Worm (Caenorhabditis elegans) whole organism, young adult: ENCODE results near the gene F21E9.2.

Experiments
- B0336.3 ChIP-seq: fragments of 200-800 bp; sonication (Bioruptor generic); IDR thresholded peaks from 2 replicates; pipeline ENCODE4 v1.3.6; 2022; ENCODE audit warnings: missing genetic modification characterization, missing compliant biosample characterization
- C06A6.2 ChIP-seq: fragments of 200-800 bp; sonication (Bioruptor generic); conservative IDR thresholded peaks from 2 replicates; pipeline ENCODE4 v1.3.6; 2022; ENCODE audit warnings: missing genetic modification characterization, missing compliant biosample characterization
- F10E7.11 ChIP-seq: sonication (generic microtip); optimal IDR thresholded peaks from 2 replicates; lab custom pipeline; 2017; ENCODE audit warnings: mild to moderate bottlenecking, missing genetic modification characterization, moderate library complexity, missing compliant biosample characterization
- F37B4.10 ChIP-seq: fragments of 200-800 bp; sonication (Bioruptor generic); IDR thresholded peaks from 2 replicates; pipeline ENCODE4 v1.3.6; 2022; ENCODE audit warnings: missing genetic modification characterization, missing compliant biosample characterization
- F52B5.7 ChIP-seq: sonication (generic microtip); optimal IDR thresholded peaks from 2 replicates; lab custom pipeline; 2016; ENCODE audit warnings: mild to moderate bottlenecking, missing genetic modification characterization, missing compliant biosample characterization
- F57C9.4 ChIP-seq: sonication (generic microtip); optimal IDR thresholded peaks from 2 replicates; lab custom pipeline; 2017; ENCODE audit warnings: mild to moderate bottlenecking, missing genetic modification characterization, missing compliant biosample characterization
- T07F8.4 ChIP-seq: sonication (generic microtip); optimal IDR thresholded peaks from 2 replicates; lab custom pipeline; 2016; ENCODE audit warnings: mild to moderate bottlenecking, missing genetic modification characterization, moderate library complexity, missing compliant biosample characterization
- T26A5.8 ChIP-seq: sonication (generic microtip); optimal IDR thresholded peaks from 2 replicates; lab custom pipeline; 2016; ENCODE audit warnings: missing genetic modification characterization, missing compliant biosample characterization
- Y53F4B.3 ChIP-seq: fragments of 200-800 bp; sonication (Bioruptor generic); IDR thresholded peaks from 2 replicates; pipeline ENCODE4 v1.3.6; 2022; ENCODE audit warnings: missing genetic modification reagents, missing genetic modification characterization, missing compliant biosample characterization
- Y53G8AR.9 ChIP-seq: fragments of 200-800 bp; sonication (Bioruptor generic); conservative IDR thresholded peaks from 2 replicates; pipeline ENCODE4 v1.3.6; 2022; ENCODE audit warnings: missing genetic modification reagents, missing genetic modification characterization, missing compliant biosample characterization
- Y95B8A.8 ChIP-seq: fragments of 200-800 bp; sonication (Bioruptor generic); IDR thresholded peaks from 2 replicates; pipeline ENCODE4 v1.3.6; 2022; ENCODE audit warnings: missing genetic modification reagents, missing genetic modification characterization, missing compliant biosample characterization
- atf-7 ChIP-seq: sonication (generic microtip); optimal IDR thresholded peaks from 2 replicates; lab custom pipeline; 2017; ENCODE audit warnings: mild to moderate bottlenecking, missing genetic modification characterization, missing compliant biosample characterization
- athp-1 ChIP-seq: sonication (generic microtip); optimal IDR thresholded peaks from 2 replicates; lab custom pipeline; 2017; ENCODE audit warnings: mild to moderate bottlenecking, missing genetic modification characterization, missing compliant biosample characterization
- ccch-3 ChIP-seq: fragments of 200-800 bp; sonication (Bioruptor generic); optimal IDR thresholded peaks from 2 replicates; lab custom pipeline; 2018; ENCODE audit warnings: mild to moderate bottlenecking, missing genetic modification characterization, missing compliant biosample characterization
- cebp-1 ChIP-seq, 2 experiments: fragments of 200-800 bp in 1 of 2; sonication (Bioruptor generic) in 1 of 2; sonication (generic microtip) in 1 of 2; IDR thresholded peaks in 1 of 2; optimal IDR thresholded peaks in 1 of 2; 2 replicates each; pipeline versions ENCODE4 v1.3.6 to Lab custom; 2017 to 2022; ENCODE audit warnings: missing compliant biosample characterization in 2 of 2, missing genetic modification characterization in 2 of 2, mild to moderate bottlenecking in 1 of 2, missing genetic modification reagents in 1 of 2, moderate library complexity in 1 of 2
- cebp-2 ChIP-seq: fragments of 200-800 bp; sonication (Bioruptor generic); IDR thresholded peaks from 2 replicates; pipeline ENCODE4 v1.3.6; 2022; ENCODE audit warnings: missing genetic modification characterization, missing compliant biosample characterization
- ceh-100 ChIP-seq: fragments of 200-800 bp; sonication (Bioruptor generic); IDR thresholded peaks from 2 replicates; pipeline ENCODE4 v1.3.6; 2022; ENCODE audit warnings: missing genetic modification reagents, missing genetic modification characterization, missing compliant biosample characterization
- ceh-40 ChIP-seq: fragments of 200-800 bp; sonication (Bioruptor generic); IDR thresholded peaks from 2 replicates; pipeline ENCODE4 v1.3.6; 2022; ENCODE audit warnings: missing genetic modification characterization, missing compliant biosample characterization
- ceh-58 ChIP-seq: fragments of 200-800 bp; sonication (Bioruptor generic); IDR thresholded peaks from 2 replicates; pipeline ENCODE4 v1.3.6; 2022; ENCODE audit warnings: missing genetic modification characterization, missing compliant biosample characterization
- chd-7 ChIP-seq: sonication (generic microtip); optimal IDR thresholded peaks from 2 replicates; lab custom pipeline; 2016; ENCODE audit warnings: mild to moderate bottlenecking, missing genetic modification characterization, moderate library complexity, missing compliant biosample characterization
- egrh-3 ChIP-seq: fragments of 200-800 bp; sonication (Bioruptor generic); IDR thresholded peaks from 2 replicates; pipeline ENCODE4 v1.3.6; 2022; ENCODE audit warnings: missing genetic modification reagents, missing genetic modification characterization, missing compliant biosample characterization
- ekl-4 ChIP-seq: fragments of 200-800 bp; sonication (Bioruptor generic); IDR thresholded peaks from 2 replicates; pipeline ENCODE4 v1.3.6; 2022; ENCODE audit warnings: missing genetic modification reagents, missing genetic modification characterization, missing compliant biosample characterization
- gei-17 ChIP-seq: fragments of 200-800 bp; sonication (Bioruptor generic); optimal IDR thresholded peaks from 2 replicates; lab custom pipeline; 2018; ENCODE audit warnings: mild to moderate bottlenecking, missing genetic modification characterization, missing compliant biosample characterization
- him-1 ChIP-seq: sonication (generic microtip); optimal IDR thresholded peaks from 2 replicates; lab custom pipeline; 2016; ENCODE audit warnings: missing genotype, missing genetic modification reagents, missing genetic modification characterization, missing compliant biosample characterization
- hlh-26 ChIP-seq: fragments of 200-800 bp; sonication (Bioruptor generic); conservative IDR thresholded peaks from 2 replicates; pipeline ENCODE4 v1.3.6; 2022; ENCODE audit warnings: missing genetic modification reagents, missing genetic modification characterization, missing compliant biosample characterization
- hmg-1.2 ChIP-seq: fragments of 200-800 bp; sonication (Bioruptor generic); IDR thresholded peaks from 2 replicates; pipeline ENCODE4 v1.3.6; 2022; ENCODE audit warnings: missing genetic modification reagents, missing genetic modification characterization, missing compliant biosample characterization
- hmg-20 ChIP-seq: fragments of 200-800 bp; sonication (Bioruptor generic); IDR thresholded peaks from 2 replicates; pipeline ENCODE4 v1.3.6; 2022; ENCODE audit warnings: missing genetic modification reagents, missing genetic modification characterization, missing compliant biosample characterization
- let-526 ChIP-seq: fragments of 200-800 bp; sonication (Bioruptor generic); IDR thresholded peaks from 2 replicates; pipeline ENCODE4 v1.3.6; 2022; ENCODE audit warnings: missing genetic modification reagents, missing genetic modification characterization, missing compliant biosample characterization
- lin-26 ChIP-seq: fragments of 200-800 bp; sonication (Bioruptor generic); IDR thresholded peaks from 2 replicates; pipeline ENCODE4 v1.3.6; 2022; ENCODE audit warnings: missing genetic modification reagents, missing genetic modification characterization, missing compliant biosample characterization
- lin-35 ChIP-seq, 3 experiments: fragments of 150-350 bp in 2 of 3; sonication (generic microtip) in 1 of 3; optimal IDR thresholded peaks; 2 replicates each; lab custom pipeline; 2014 to 2018; ENCODE audit warnings: missing biosample characterization in 3 of 3, missing genetic modification characterization in 3 of 3, missing genetic modification reagents in 3 of 3
- lin-54 ChIP-seq: fragments of 200-800 bp; sonication (Bioruptor generic); optimal IDR thresholded peaks from 2 replicates; lab custom pipeline; 2018; ENCODE audit warnings: mild to moderate bottlenecking, missing genetic modification characterization, missing compliant biosample characterization
- lir-1 ChIP-seq: fragments of 200-800 bp; sonication (Bioruptor generic); conservative IDR thresholded peaks from 2 replicates; pipeline ENCODE4 v1.3.6; 2022; ENCODE audit warnings: missing genetic modification reagents, missing genetic modification characterization, missing compliant biosample characterization
- madf-8 ChIP-seq: fragments of 200-800 bp; sonication (Bioruptor generic); conservative IDR thresholded peaks from 2 replicates; pipeline ENCODE4 v1.3.6; 2022; ENCODE audit warnings: missing genetic modification reagents, missing genetic modification characterization, missing compliant biosample characterization
- mxl-1 ChIP-seq: sonication (generic microtip); optimal IDR thresholded peaks from 2 replicates; lab custom pipeline; 2016; ENCODE audit warnings: missing genetic modification characterization, missing compliant biosample characterization
- nfya-2 ChIP-seq: fragments of 200-800 bp; sonication (Bioruptor generic); IDR thresholded peaks from 2 replicates; pipeline ENCODE4 v1.3.6; 2022; ENCODE audit warnings: missing genetic modification reagents, missing genetic modification characterization, missing compliant biosample characterization
- nhr-27 ChIP-seq: fragments of 200-800 bp; sonication (Bioruptor generic); optimal IDR thresholded peaks from 2 replicates; lab custom pipeline; 2018; ENCODE audit warnings: mild to moderate bottlenecking, missing genetic modification characterization, moderate library complexity, missing compliant biosample characterization
- repo-1 ChIP-seq: sonication (generic microtip); optimal IDR thresholded peaks from 2 replicates; lab custom pipeline; 2017; ENCODE audit warnings: mild to moderate bottlenecking, missing genetic modification characterization, missing compliant biosample characterization
- sea-2 ChIP-seq: fragments of 200-800 bp; sonication (Bioruptor generic); IDR thresholded peaks from 2 replicates; pipeline ENCODE4 v1.3.6; 2022; ENCODE audit warnings: missing genetic modification characterization, missing compliant biosample characterization
- snpc-1.1 ChIP-seq: sonication (generic microtip); optimal IDR thresholded peaks from 2 replicates; lab custom pipeline; 2017; ENCODE audit warnings: missing genetic modification characterization, mild to moderate bottlenecking, missing compliant biosample characterization, antibody characterized with exemption, moderate library complexity, missing genotype, missing genetic modification reagents; ENCODE audit not compliant: insufficient read depth
- snpc-1.3 ChIP-seq: sonication (generic microtip); optimal IDR thresholded peaks from 2 replicates; lab custom pipeline; 2017; ENCODE audit warnings: missing genetic modification characterization, mild to moderate bottlenecking, missing compliant biosample characterization, antibody characterized with exemption, moderate library complexity, missing genotype, missing genetic modification reagents; ENCODE audit not compliant: insufficient read depth
- snpc-4 ChIP-seq, 5 experiments: fragments of 150-350 bp in 1 of 5; sonication (generic microtip) in 4 of 5; optimal IDR thresholded peaks; 2 replicates each; lab custom pipeline; 2014 to 2018; ENCODE audit warnings: missing genetic modification characterization in 5 of 5, missing biosample characterization in 3 of 5, antibody characterized with exemption in 2 of 5, mild to moderate bottlenecking in 2 of 5, missing compliant biosample characterization in 2 of 5, missing genotype in 2 of 5, moderate library complexity in 2 of 5, missing genetic modification reagents in 1 of 5
- sptf-2 ChIP-seq: fragments of 200-800 bp; sonication (Bioruptor generic); optimal IDR thresholded peaks from 2 replicates; lab custom pipeline; 2018; ENCODE audit warnings: mild to moderate bottlenecking, missing genetic modification characterization, missing compliant biosample characterization
- tbp1 ChIP-seq: fragments of 200-800 bp; sonication (Bioruptor generic); optimal IDR thresholded peaks from 2 replicates; lab custom pipeline; 2018; ENCODE audit warnings: mild to moderate bottlenecking, missing genetic modification characterization, missing compliant biosample characterization
- unc-62 ChIP-seq: fragments of 150-350 bp; optimal IDR thresholded peaks from 2 replicates; lab custom pipeline; 2014; ENCODE audit warnings: missing biosample characterization, missing genetic modification reagents, missing genetic modification characterization
- ztf-18 ChIP-seq: sonication (generic microtip); optimal IDR thresholded peaks from 2 replicates; lab custom pipeline; 2016; ENCODE audit warnings: missing genotype, mild to moderate bottlenecking, missing genetic modification characterization, missing compliant biosample characterization
- ztf-26 ChIP-seq: sonication (generic microtip); optimal IDR thresholded peaks from 2 replicates; lab custom pipeline; 2017; ENCODE audit warnings: missing genetic modification characterization, missing compliant biosample characterization
- ztf-3 ChIP-seq: fragments of 200-800 bp; sonication (Bioruptor generic); optimal IDR thresholded peaks from 2 replicates; lab custom pipeline; 2018; ENCODE audit warnings: mild to moderate bottlenecking, missing genetic modification characterization, missing compliant biosample characterization
- ztf-6 ChIP-seq: fragments of 200-800 bp; sonication (Bioruptor generic); IDR thresholded peaks from 2 replicates; pipeline ENCODE4 v1.3.6; 2022; ENCODE audit warnings: missing genetic modification reagents, missing genetic modification characterization, missing compliant biosample characterization

The F21E9.2 gene

ce11 chrX:1344818-1345217 is 15.1 kb upstream of the F21E9.2 start (continued):
- peak; percentile 85 for TF ChIP-seq lin-54
- TF ChIP-seq tbp1 (GFP tag; lab: Kevin White, UChicago): peak; percentile 77
- TF ChIP-seq lir-1 (GFP tag; lab: Robert Waterston, UW): peak; percentile 87
- no peak for TF ChIP-seq Y53F4B.3
- TF ChIP-seq F57C9.4 (tag; lab: Kevin White, UChicago): no peak
- no peak for TF ChIP-seq ceh-40 (GFP tag; lab: Robert Waterston, UW)
- peak; percentile 96 for TF ChIP-seq repo-1 (tag; lab: Kevin White, UChicago)
- no peak for TF ChIP-seq Y95B8A.8 (GFP tag; lab: Robert Waterston, UW)
- TF ChIP-seq nfya-2 (GFP tag; lab: Robert Waterston, UW): no peak
- TF ChIP-seq ccch-3: peak; percentile 58
- peak; percentile 19 for TF ChIP-seq unc-62 (GFP tag; lab: Kevin White, UChicago)
- no peak for TF ChIP-seq F52B5.7 (tag; lab: Kevin White, UChicago)
- TF ChIP-seq nhr-27 (tag; lab: Kevin White, UChicago): peak; percentile 38
- peak; percentile 98 for TF ChIP-seq ztf-26 (tag; lab: Kevin White, UChicago)
- no peak for TF ChIP-seq T26A5.8 (tag; lab: Kevin White, UChicago)
- TF ChIP-seq atf-7 (tag; lab: Kevin White, UChicago): peak; percentile 94
- peak in 2 of 3 experiments; percentile 74 to 97 for TF ChIP-seq lin-35 (GFP tag; optimal IDR thresholded peaks at IDR 0.05; lab: Kevin White, UChicago)
- no peak for TF ChIP-seq mxl-1 (tag; lab: Kevin White, UChicago)
- TF ChIP-seq him-1 (tag; lab: Kevin White, UChicago): no peak
- peak; percentile 98 for TF ChIP-seq cebp-2
- TF ChIP-seq let-526 (GFP tag; lab: Robert Waterston, UW): no peak
- 0 out of 2 replicates have a peak, but pooled peaks have one; percentile 8 for TF ChIP-seq F37B4.10 (GFP tag; lab: Robert Waterston, UW)
- TF ChIP-seq athp-1: no peak
- TF ChIP-seq F10E7.11: peak; percentile 87
- TF ChIP-seq ztf-3 (GFP tag; lab: Kevin White, UChicago): peak; percentile 87
- peak; percentile 14 for TF ChIP-seq snpc-1.3
- TF ChIP-seq egrh-3 (GFP tag; lab: Robert Waterston, UW): no peak
- no peak for TF ChIP-seq sea-2 (GFP tag; lab: Robert Waterston, UW)
- TF ChIP-seq cebp-1 (GFP tag; IDR thresholded peaks at IDR 0.05; lab: Robert Waterston, UW): peak; percentile 64
- TF ChIP-seq cebp-1 (tag; optimal IDR thresholded peaks at IDR 0.05; lab: Kevin White, UChicago): peak; percentile 95
- TF ChIP-seq ztf-18 (tag; lab: Kevin White, UChicago): peak; percentile 28
- TF ChIP-seq ztf-6: no peak
- peak; percentile 92 for TF ChIP-seq C06A6.2 (GFP tag; lab: Robert Waterston, UW)
- TF ChIP-seq sptf-2 (GFP tag; lab: Kevin White, UChicago): no peak
- TF ChIP-seq snpc-1.1: no peak
- no peak for TF ChIP-seq chd-7 (tag; lab: Kevin White, UChicago)
- peak; percentile 82 for TF ChIP-seq ekl-4
- TF ChIP-seq T07F8.4 (tag; lab: Kevin White, UChicago): peak; percentile 84
- TF ChIP-seq hmg-1.2 (GFP tag; lab: Robert Waterston, UW): peak; percentile 81
- TF ChIP-seq B0336.3 (GFP tag; lab: Robert Waterston, UW): peak; percentile 98
- peak; percentile 28; the same call in 1 of the 2 replicates for TF ChIP-seq ceh-100 (GFP tag; lab: Robert Waterston, UW)
- TF ChIP-seq gei-17 (GFP tag; lab: Kevin White, UChicago): peak; percentile 97
- TF ChIP-seq lin-26 (GFP tag; lab: Robert Waterston, UW): no peak; the same call in 1 of the 2 replicates
- peak; percentile 93 for TF ChIP-seq Y53G8AR.9
- no peak for TF ChIP-seq ceh-58
- no peak for TF ChIP-seq hlh-26 (GFP tag; lab: Robert Waterston, UW)
- no peak for TF ChIP-seq madf-8
- peak; percentile 67 for TF ChIP-seq snpc-4 (GFP tag; optimal IDR thresholded peaks at IDR 0.05; lab: Kevin White, UChicago)
- peak; percentile 55 to 88 (median 80) for TF ChIP-seq snpc-4 (tag; optimal IDR thresholded peaks at IDR 0.05; lab: Kevin White, UChicago)
- TF ChIP-seq hmg-20: peak; percentile 94
